Worm (Caenorhabditis elegans): Measurements from ENCODE around the gene fbxc-45.

Gene fbxc-45

DNA sequence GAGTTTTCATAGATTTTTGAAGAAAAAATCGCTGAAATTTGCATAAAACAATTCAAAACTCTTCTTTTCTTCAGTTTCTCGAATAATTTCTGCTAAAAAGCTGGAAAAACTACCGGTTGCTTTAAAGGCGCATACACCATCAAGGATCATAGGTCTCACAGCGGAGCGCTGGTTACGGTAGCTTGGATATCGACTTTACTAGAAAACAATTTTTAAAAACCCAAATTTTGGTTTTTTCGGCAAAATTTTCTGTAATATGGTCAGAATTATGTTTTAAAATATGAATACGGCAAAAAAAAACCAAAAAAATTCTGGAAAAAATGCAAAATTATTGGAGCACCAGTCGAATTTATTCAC lies 28.6 kb downstream of the fbxc-45 start:
- TF ChIP-seq nhr-179 (tag; optimal IDR thresholded peaks at IDR 0.05): no peak
- peak; percentile 26; the same call in 1 of the 2 replicates for TF ChIP-seq madf-8 (GFP tag; conservative IDR thresholded peaks at IDR 0.05)
- peak; percentile 91 for TF ChIP-seq lsl-1 (GFP tag; optimal IDR thresholded peaks at IDR 0.05)
- TF ChIP-seq madf-6 (GFP tag; IDR thresholded peaks at IDR 0.05): peak; percentile 75
- no peak for TF ChIP-seq mcd-1 (GFP tag; IDR thresholded peaks at IDR 0.05)
- no peak for TF ChIP-seq let-607 (tag; optimal IDR thresholded peaks at IDR 0.05)
- TF ChIP-seq F33H1.4 (GFP tag; IDR thresholded peaks at IDR 0.05): peak; percentile 84
- TF ChIP-seq efl-1 (GFP tag; optimal IDR thresholded peaks at IDR 0.05): peak; percentile 18
- TF ChIP-seq ztf-6 (GFP tag; IDR thresholded peaks at IDR 0.05): no peak
- no peak for TF ChIP-seq B0261.1 (tag; optimal IDR thresholded peaks at IDR 0.05)
- TF ChIP-seq D2030.7 (GFP tag; IDR thresholded peaks at IDR 0.05): peak; percentile 62
- TF ChIP-seq xnd-1 (tag; optimal IDR thresholded peaks at IDR 0.05): peak; percentile 3
- TF ChIP-seq ceh-91 (GFP tag; IDR thresholded peaks at IDR 0.05): 0 out of 2 replicates have a peak, but pooled peaks have one; percentile 27

DNA sequence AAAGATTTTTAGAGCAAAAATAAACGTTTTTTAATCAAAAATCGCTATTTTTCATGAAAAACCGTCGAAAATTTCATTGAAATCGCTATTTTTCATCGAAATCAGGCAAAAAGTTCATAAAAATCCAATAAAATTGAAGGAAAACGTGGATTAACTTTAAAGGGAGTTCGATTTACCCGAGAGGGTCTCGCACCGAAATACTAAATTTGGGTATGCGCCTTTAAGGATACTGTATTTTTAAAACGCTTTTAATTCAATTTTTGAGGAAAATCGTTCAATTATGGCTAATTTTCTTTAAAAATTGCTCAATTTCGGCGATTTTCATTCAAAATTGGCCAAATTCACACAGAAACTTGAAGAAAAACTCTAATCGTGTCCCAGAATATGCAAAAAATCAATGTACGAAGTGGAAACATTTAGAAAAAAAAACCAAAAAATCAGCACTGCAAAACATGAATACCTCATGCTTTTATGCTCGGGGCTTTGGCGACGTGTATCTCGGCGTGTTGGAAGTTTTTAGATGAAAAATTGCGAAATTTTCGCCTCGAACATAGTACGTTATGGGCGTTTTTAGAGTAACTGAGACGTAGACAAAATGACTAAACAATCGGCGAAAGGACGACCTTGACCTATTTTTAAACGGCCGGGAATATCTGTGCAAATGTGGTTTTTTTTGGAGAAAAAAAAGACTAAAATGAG lies 29.1 kb downstream of the fbxc-45 start:
- TF ChIP-seq egl-44 (GFP tag; IDR thresholded peaks at IDR 0.05) (no peak), sdz-38 (tag; optimal IDR thresholded peaks at IDR 0.05) (no peak), gei-17 (GFP tag; optimal IDR thresholded peaks at IDR 0.05) (no peak), T26A5.8 (tag; optimal IDR thresholded peaks at IDR 0.05) (no peak), ceh-91 (GFP tag; IDR thresholded peaks at IDR 0.05) (no peak), mcd-1 (GFP tag; IDR thresholded peaks at IDR 0.05) (no peak), F49E8.2 (tag; optimal IDR thresholded peaks at IDR 0.05; ENCODE audit: insufficient read depth) (peak; percentile 28), aptf-2 (GFP tag; conservative IDR thresholded peaks at IDR 0.05) (no peak), F33H1.4 (GFP tag; IDR thresholded peaks at IDR 0.05) (peak; percentile 87), ceh-40 (GFP tag; IDR thresholded peaks at IDR 0.05) (no peak), cebp-2 (GFP tag; IDR thresholded peaks at IDR 0.05) (no peak), B0019.2 (GFP tag; conservative IDR thresholded peaks at IDR 0.05) (no peak), Y53F4B.3 (GFP tag; IDR thresholded peaks at IDR 0.05) (no peak), attf-5 (GFP tag; optimal IDR thresholded peaks at IDR 0.05) (no peak), aptf-3 (GFP tag; IDR thresholded peaks at IDR 0.05) (no peak), K12H6.12 (tag; optimal IDR thresholded peaks at IDR 0.05) (no peak), unc-62 (GFP tag; optimal IDR thresholded peaks at IDR 0.05) (no peak), F22D6.2 (tag; optimal IDR thresholded peaks at IDR 0.05) (no peak), nhr-120 (GFP tag; IDR thresholded peaks at IDR 0.05) (no peak), hlh-12 (tag; optimal IDR thresholded peaks at IDR 0.05) (no peak), egrh-3 (GFP tag; IDR thresholded peaks at IDR 0.05) (no peak), Y53G8AR.9 (GFP tag; conservative IDR thresholded peaks at IDR 0.05) (no peak), madf-6 (GFP tag; IDR thresholded peaks at IDR 0.05) (peak; percentile 72), tbx-9 (tag; optimal IDR thresholded peaks at IDR 0.05; ENCODE audit: borderline replicate concordance) (no peak), ztf-6 (GFP tag; IDR thresholded peaks at IDR 0.05) (no peak), madf-8 (GFP tag; conservative IDR thresholded peaks at IDR 0.05) (no peak), nfya-2 (GFP tag; IDR thresholded peaks at IDR 0.05) (no peak), nhr-90 (tag; optimal IDR thresholded peaks at IDR 0.05) (no peak), egl-18 (GFP tag; IDR thresholded peaks at IDR 0.05) (no peak), dpl-1 (GFP tag; optimal IDR thresholded peaks at IDR 0.05) (no peak), ama-1 (optimal IDR thresholded peaks at IDR 0.05) (no peak), ama-1 (GFP tag; optimal IDR thresholded peaks at IDR 0.05) (no peak), rpc-1 (optimal IDR thresholded peaks at IDR 0.05) (no peak), rpc-1 (tag; optimal IDR thresholded peaks at IDR 0.05) (no peak), pbrm-1 (GFP tag; IDR thresholded peaks at IDR 0.05) (no peak), lsl-1 (GFP tag; optimal IDR thresholded peaks at IDR 0.05) (peak; percentile 77), Y56A3A.18 (GFP tag; IDR thresholded peaks at IDR 0.05) (no peak), snpc-3.4 (tag; optimal IDR thresholded peaks at IDR 0.05) (no peak), mxl-1 (tag; optimal IDR thresholded peaks at IDR 0.05) (no peak), F52B5.7 (tag; optimal IDR thresholded peaks at IDR 0.05) (no peak), sptf-2 (GFP tag; optimal IDR thresholded peaks at IDR 0.05) (no peak)
